Fruit fly (Drosophila melanogaster): Measurements from ENCODE around the gene CG33080.

Gene CG33080

DNA sequence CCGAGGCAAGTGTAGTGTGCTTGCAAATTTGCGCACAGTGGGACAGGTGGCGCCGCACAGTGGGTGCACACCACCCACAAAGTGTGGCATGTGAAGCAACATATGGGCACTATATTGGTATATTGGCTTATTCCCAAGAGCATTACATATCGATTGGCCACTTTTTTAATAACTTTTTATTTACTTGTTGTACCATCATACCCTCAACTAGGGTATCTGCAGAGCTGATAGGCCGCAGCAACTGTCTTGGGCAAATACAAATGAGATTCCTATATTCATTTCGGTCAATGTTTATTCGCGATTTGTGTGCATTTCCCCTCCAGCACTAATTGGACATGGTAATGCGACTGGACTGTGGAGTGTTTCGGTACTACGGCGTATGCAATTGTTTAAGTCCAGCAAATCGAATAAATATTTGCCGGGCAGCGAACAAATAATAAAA is 7.2 kb upstream of the CG33080 start (continued):
- 0 out of 3 replicates have a peak, but pooled peaks have one; percentile 10 for TF ChIP-seq Aef1 (GFP tag; IDR thresholded peaks at IDR 0.05)
- TF ChIP-seq inv (GFP tag; IDR thresholded peaks at IDR 0.05; ENCODE audit: partially characterized antibody) = no peak
- no peak for TF ChIP-seq CG34376 (GFP tag; optimal IDR thresholded peaks at IDR 0.05)
- no peak for TF ChIP-seq ham (GFP tag; IDR thresholded peaks at IDR 0.05)
- peak; percentile 55 for TF ChIP-seq lilli (GFP tag; optimal IDR thresholded peaks at IDR 0.05)
- peak; percentile 57 for TF ChIP-seq Hsf (GFP tag; optimal IDR thresholded peaks at IDR 0.05)
- TF ChIP-seq eve (GFP tag; optimal IDR thresholded peaks at IDR 0.05) = peak in 1 of 2 experiments; percentile 42
- no peak for TF ChIP-seq BtbVII (GFP tag; optimal IDR thresholded peaks at IDR 0.05)
- peak; percentile 89 for TF ChIP-seq CG1603 (tag; optimal IDR thresholded peaks at IDR 0.05)
- TF ChIP-seq tll (GFP tag; optimal IDR thresholded peaks at IDR 0.05) = no peak
- TF ChIP-seq HmgZ (tag; optimal IDR thresholded peaks at IDR 0.05) = no peak
- peak; percentile 43 for TF ChIP-seq CG10209 (GFP tag; optimal IDR thresholded peaks at IDR 0.05)
- TF ChIP-seq CG30403 (GFP tag; optimal IDR thresholded peaks at IDR 0.05) = peak; percentile 32
- TF ChIP-seq CG6791 (GFP tag; IDR thresholded peaks at IDR 0.05; ENCODE audit: partially characterized antibody) = no peak
- peak; percentile 28; the same call in 1 of the 3 replicates for TF ChIP-seq CG14050 (GFP tag; IDR thresholded peaks at IDR 0.05)
- peak; percentile 51; the same call in 1 of the 3 replicates for TF ChIP-seq CG11093 (GFP tag; IDR thresholded peaks at IDR 0.05)
- TF ChIP-seq E2f2 (GFP tag; IDR thresholded peaks at IDR 0.05) = no peak
- peak; percentile 36; the same call in 1 of the 2 replicates for TF ChIP-seq CG32532 (GFP tag; IDR thresholded peaks at IDR 0.05)
- peak; percentile 70 for TF ChIP-seq bab2 (GFP tag; optimal IDR thresholded peaks at IDR 0.05)
- peak; percentile 23 for TF ChIP-seq Mes4 (GFP tag; optimal IDR thresholded peaks at IDR 0.05)
- TF ChIP-seq cato (GFP tag; optimal IDR thresholded peaks at IDR 0.05; ENCODE audit: borderline replicate concordance) = peak; percentile 20
- TF ChIP-seq Dbx (GFP tag; IDR thresholded peaks at IDR 0.05) = 0 out of 3 replicates have a peak, but pooled peaks have one; percentile 7
- TF ChIP-seq kni (GFP tag; optimal IDR thresholded peaks at IDR 0.05) = no peak
- no peak for TF ChIP-seq en (GFP tag; optimal IDR thresholded peaks at IDR 0.05)
- TF ChIP-seq Taf1 (GFP tag; IDR thresholded peaks at IDR 0.05) = no peak
- peak; percentile 27 for TF ChIP-seq CG2116 (GFP tag; optimal IDR thresholded peaks at IDR 0.05)
- TF ChIP-seq CG4730 (GFP tag; IDR thresholded peaks at IDR 0.05) = 0 out of 2 replicates have a peak, but pooled peaks have one; percentile 13
- peak; percentile 17 for TF ChIP-seq crc (GFP tag; optimal IDR thresholded peaks at IDR 0.05)
- TF ChIP-seq CG8924 (tag; optimal IDR thresholded peaks at IDR 0.05) = no peak
- TF ChIP-seq sna (GFP tag; IDR thresholded peaks at IDR 0.05; ENCODE audit: partially characterized antibody) = no peak
- no peak for TF ChIP-seq gro (GFP tag; optimal IDR thresholded peaks at IDR 0.05)
- TF ChIP-seq D19A (tag; optimal IDR thresholded peaks at IDR 0.05) = peak; percentile 32
- TF ChIP-seq CG11560 (tag; IDR thresholded peaks at IDR 0.05) = no peak; the same call in 2 of the 3 replicates
- TF ChIP-seq H2.0 (GFP tag; IDR thresholded peaks at IDR 0.05) = 0 out of 2 replicates have a peak, but pooled peaks have one; percentile 37
- TF ChIP-seq CG33213 (GFP tag; optimal IDR thresholded peaks at IDR 0.05) = peak; percentile 56
- TF ChIP-seq CoRest (tag; optimal IDR thresholded peaks at IDR 0.05) = peak; percentile 37
- TF ChIP-seq sug (tag; optimal IDR thresholded peaks at IDR 0.05) = no peak
- no peak for TF ChIP-seq Side (GFP tag; optimal IDR thresholded peaks at IDR 0.05)
- TF ChIP-seq ash1 (GFP tag; optimal IDR thresholded peaks at IDR 0.05) = no peak
- TF ChIP-seq CG12744 (GFP tag; optimal IDR thresholded peaks at IDR 0.05) = no peak
- TF ChIP-seq nerfin-2 (GFP tag; IDR thresholded peaks at IDR 0.05; ENCODE audit: partially characterized antibody) = no peak
- no peak for TF ChIP-seq CG13894 (tag; optimal IDR thresholded peaks at IDR 0.05)
- 0 out of 2 replicates have a peak, but pooled peaks have one; percentile 39 for TF ChIP-seq CG10959 (GFP tag; IDR thresholded peaks at IDR 0.05)
- no peak for TF ChIP-seq run (tag; optimal IDR thresholded peaks at IDR 0.05)
- TF ChIP-seq dmrt11E (tag; optimal IDR thresholded peaks at IDR 0.05) = peak; percentile 62
- no peak for TF ChIP-seq CG1602 (GFP tag; optimal IDR thresholded peaks at IDR 0.05)
- TF ChIP-seq CG16863 (GFP tag; optimal IDR thresholded peaks at IDR 0.05) = peak; percentile 21
- no peak for TF ChIP-seq Hand (GFP tag; optimal IDR thresholded peaks at IDR 0.05)
- no peak for TF ChIP-seq da (GFP tag; optimal IDR thresholded peaks at IDR 0.05)
- TF ChIP-seq Antp (GFP tag; optimal IDR thresholded peaks at IDR 0.05) = peak; percentile 52

Measured in whole organism, embryonic.